Worm (Caenorhabditis elegans): ENCODE data around the gene cnc-2.

DNA sequence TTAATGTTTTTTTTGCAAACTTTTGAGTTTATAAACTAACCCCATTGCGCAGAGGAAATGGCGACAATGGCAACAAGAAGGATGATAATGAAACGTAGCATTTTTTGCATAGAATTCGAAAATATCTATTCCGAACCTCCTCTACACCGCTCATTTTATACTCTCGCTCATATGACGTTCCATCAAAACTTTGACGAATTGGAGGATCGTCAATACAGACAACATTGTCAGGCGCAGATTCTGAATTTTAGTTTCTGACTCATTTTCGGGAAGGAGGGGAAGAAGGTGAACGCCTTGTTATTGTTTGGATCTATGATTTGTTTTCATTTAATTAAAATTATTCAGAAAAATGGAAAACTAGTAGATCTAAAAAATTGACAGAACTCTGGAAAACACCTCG lies 5.8 kb downstream of the cnc-2 start, which contains the start of gene cnc-1:
- TF ChIP-seq W03F9.2 (tag; optimal IDR thresholded peaks at IDR 0.05) = no peak
- no peak for TF ChIP-seq him-1 (tag; optimal IDR thresholded peaks at IDR 0.05)

Data from whole organism, L4/young adult.